Fruit fly (Drosophila melanogaster) whole organism, pupa: Measurements from ENCODE around the gene Gs1.

Experiments
- CG15710 ChIP-seq: fragments of 200-800 bp; sonication (Bioruptor generic); optimal IDR thresholded peaks from 2 replicates; lab custom pipeline; 2018; ENCODE audit warnings: missing biosample characterization, mild to moderate bottlenecking, missing genetic modification characterization, moderate library complexity
- CG32121 ChIP-seq: fragments of 200-800 bp; sonication (Bioruptor generic); IDR thresholded peaks from 2 replicates; pipeline ENCODE4 v1.3.6; 2022; ENCODE audit warnings: missing biosample characterization, missing genetic modification characterization
- CG34367 ChIP-seq: fragments of 200-800 bp; sonication (Bioruptor generic); optimal IDR thresholded peaks from 2 replicates; lab custom pipeline; 2018; ENCODE audit warnings: missing biosample characterization, mild to moderate bottlenecking, missing genetic modification characterization
- CG4496 ChIP-seq: fragments of 200-800 bp; sonication (Bioruptor generic); IDR thresholded peaks from 3 replicates; pipeline ENCODE4 v1.3.6; 2022; ENCODE audit warnings: missing biosample characterization, missing genetic modification characterization
- CG8159 ChIP-seq: fragments of 200-800 bp; sonication (Bioruptor generic); optimal IDR thresholded peaks from 3 replicates; lab custom pipeline; 2018; ENCODE audit warnings: missing biosample characterization, mild to moderate bottlenecking, missing genetic modification characterization, moderate library complexity
- D1 ChIP-seq: fragments of 200-800 bp; sonication (Bioruptor generic); optimal IDR thresholded peaks from 2 replicates; lab custom pipeline; 2018; ENCODE audit warnings: missing biosample characterization, mild to moderate bottlenecking, missing genetic modification characterization, moderate library complexity
- Ets98B ChIP-seq: fragments of 200-800 bp; sonication (Bioruptor generic); IDR thresholded peaks from 2 replicates; pipeline ENCODE4 v1.3.6; 2022; ENCODE audit warnings: missing biosample characterization, missing genetic modification characterization
- Snoo ChIP-seq: fragments of 200-800 bp; sonication (Bioruptor generic); optimal IDR thresholded peaks from 3 replicates; lab custom pipeline; 2017; ENCODE audit warnings: missing biosample characterization, mild to moderate bottlenecking, missing genetic modification characterization, inconsistent platforms
- gl ChIP-seq: fragments of 200-800 bp; sonication (Bioruptor generic); optimal IDR thresholded peaks from 2 replicates; lab custom pipeline; 2018; ENCODE audit warnings: missing biosample characterization, mild to moderate bottlenecking, missing genetic modification characterization

DNA sequence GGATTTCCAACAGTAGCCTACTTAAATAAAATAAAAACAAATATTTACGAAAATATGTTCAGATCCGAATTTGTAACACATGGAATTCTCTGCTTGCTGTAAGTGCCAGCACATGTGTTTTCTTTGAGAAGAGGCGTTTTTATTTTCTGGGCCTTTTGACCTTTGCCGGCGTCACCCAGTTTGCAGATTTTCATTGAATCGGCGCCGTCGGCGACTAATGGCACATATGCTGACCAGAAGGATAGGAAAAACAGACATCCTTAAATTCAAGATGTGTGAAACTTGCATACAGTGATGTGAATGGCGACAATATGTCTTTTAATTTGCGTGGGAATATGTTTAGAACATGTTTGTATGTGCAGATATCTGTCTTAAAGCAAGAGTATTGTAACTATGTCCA lies 41.8 kb upstream of the Gs1 start:
- no peak for TF ChIP-seq Snoo (tag; lab: Kevin White, UChicago)
- TF ChIP-seq CG15710 (tag; lab: Kevin White, UChicago): no peak
- TF ChIP-seq gl (tag; lab: Kevin White, UChicago): no peak
- TF ChIP-seq D1 (tag; lab: Kevin White, UChicago): no peak
- no peak for TF ChIP-seq Ets98B (GFP tag; lab: Robert Waterston, UW)
- TF ChIP-seq CG34367 (tag; lab: Kevin White, UChicago): no peak
- no peak for TF ChIP-seq CG8159 (tag; lab: Kevin White, UChicago)
- no peak for TF ChIP-seq CG4496 (GFP tag; lab: Robert Waterston, UW)
- TF ChIP-seq CG32121 (GFP tag; lab: Robert Waterston, UW): no peak
